Worm (Caenorhabditis elegans): ENCODE measurements around the gene F32G8.3.

The F32G8.3 gene

DNA sequence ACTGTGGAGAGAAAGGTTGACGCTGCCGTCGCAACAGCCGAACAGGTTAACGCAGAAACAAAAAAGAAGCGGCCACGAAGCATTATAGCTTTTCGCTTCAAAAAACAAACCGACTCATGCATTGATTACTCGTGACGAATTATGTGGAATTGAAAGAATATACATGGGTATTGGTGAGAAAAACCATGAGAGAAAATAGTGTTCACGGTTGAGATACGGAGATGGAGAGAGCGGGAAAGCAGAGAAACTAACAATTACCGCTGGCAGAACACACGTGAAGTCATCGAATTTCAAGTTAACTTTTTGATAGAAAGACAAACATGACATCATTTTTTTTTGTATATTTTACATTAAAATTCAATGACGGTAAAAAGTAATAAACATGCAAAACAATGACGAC, 19.8 kb downstream of the F32G8.3 start:
- no peak for TF ChIP-seq unc-62 (GFP tag; optimal IDR thresholded peaks at IDR 0.05)

DNA sequence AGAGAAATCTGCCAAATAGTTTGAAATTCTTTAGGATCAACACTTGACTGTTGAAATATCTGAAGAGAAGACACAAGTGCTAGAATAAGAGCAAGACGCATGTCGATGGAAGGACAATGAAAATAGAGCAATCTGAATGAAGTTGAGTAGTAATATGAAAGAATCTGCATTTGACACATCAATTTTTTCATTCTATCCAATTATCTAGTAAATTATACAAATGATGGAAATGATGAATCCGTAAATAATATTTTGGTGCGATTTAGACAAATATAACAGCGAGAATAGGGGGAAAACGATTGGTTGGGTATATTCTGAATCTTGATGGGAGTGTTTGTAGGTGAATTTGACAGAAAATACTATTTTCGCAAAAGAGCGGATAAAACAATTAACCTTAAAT, 22.4 kb downstream of the F32G8.3 start, which contains the start of gene txt-10:
TSS of gene txt-10 (minus strand) at position 101 of the 400 bp plus-strand sequence.
- no peak for TF ChIP-seq unc-62 (GFP tag; optimal IDR thresholded peaks at IDR 0.05)

DNA sequence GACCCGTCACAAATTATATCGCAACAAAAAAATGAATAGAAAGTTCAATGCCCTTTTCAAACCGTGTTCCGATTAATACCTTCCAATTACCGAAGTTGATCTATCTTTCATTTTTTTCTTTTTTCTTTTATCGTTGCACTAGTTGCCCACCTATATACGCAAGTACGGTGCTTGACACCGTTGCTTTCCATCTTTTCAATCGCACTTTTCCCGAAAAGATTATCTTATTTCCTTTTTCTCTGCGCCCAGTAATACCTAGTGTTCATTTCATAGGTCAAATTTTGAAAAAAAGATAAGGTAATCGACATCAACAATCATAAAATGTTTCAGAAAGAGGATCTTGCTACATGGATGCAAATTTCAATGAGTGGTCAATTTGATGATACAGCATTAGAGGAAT, 25.5 kb downstream of the F32G8.3 start:
- no peak for TF ChIP-seq unc-62 (GFP tag; optimal IDR thresholded peaks at IDR 0.05)

ce11 chrV:10528500-10528899, 26.6 kb downstream of the F32G8.3 start, which contains the start of gene F25D1.3:
F25D1.3 (plus strand) TSS chrV:10528724.
- no peak for TF ChIP-seq unc-62 (GFP tag; optimal IDR thresholded peaks at IDR 0.05)

ce11 chrV:10525902-10526301, 29.2 kb downstream of the F32G8.3 start, which contains the start of the genes C35A5.8 and hda-11:
C35A5.8 (minus strand) TSS chrV:10525908.
hda-11 (plus strand) TSS chrV:10526184.
- TF ChIP-seq unc-62 (GFP tag; optimal IDR thresholded peaks at IDR 0.05), result no peak

ce11 chrV:10516702-10517101, 38.4 kb downstream of the F32G8.3 start:
- TF ChIP-seq unc-62 (GFP tag; optimal IDR thresholded peaks at IDR 0.05), result no peak

ce11 chrV:10514271-10514670, 40.9 kb downstream of the F32G8.3 start, which contains the start of gene dmsr-8:
dmsr-8 (minus strand) TSS chrV:10514371.
- TF ChIP-seq unc-62 (GFP tag; optimal IDR thresholded peaks at IDR 0.05), result no peak

- TF ChIP-seq unc-62 (GFP tag; optimal IDR thresholded peaks at IDR 0.05), result no peak
Observed at ce11 chrV:10508855-10509254, 46.3 kb downstream of the F32G8.3 start, which contains the start of gene C35A5.6. C35A5.6 (plus strand) TSS chrV:10509137.

DNA sequence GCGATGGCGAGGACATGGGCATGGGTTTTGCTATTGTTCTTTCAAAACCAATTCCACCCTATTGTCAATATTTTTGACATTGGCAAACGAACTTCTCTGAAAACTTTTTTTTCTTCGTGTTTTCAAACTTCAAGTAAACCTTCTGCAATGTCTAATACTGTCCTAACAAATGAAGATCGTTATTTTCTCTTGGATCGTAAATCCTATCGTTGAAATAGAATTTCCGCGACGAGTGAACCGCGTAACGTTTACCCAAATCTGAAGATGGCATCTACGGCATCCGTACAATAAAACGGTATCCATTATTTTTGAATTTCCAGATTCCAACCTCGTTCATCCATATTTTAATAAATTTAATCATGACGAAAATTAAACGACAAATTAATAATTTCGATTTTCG, 49.6 kb downstream of the F32G8.3 start, which contains the start of gene C35A5.5:
TSS of gene C35A5.5 (plus strand) at position 301 of the 400 bp plus-strand sequence.
- TF ChIP-seq unc-62 (GFP tag; optimal IDR thresholded peaks at IDR 0.05), result no peak
